Worm (Caenorhabditis elegans) whole organism, L2 larva: ENCODE measurements around the gene R193.2.

Source experiments
- alr-1 ChIP-seq: fragments of 150-350 bp; optimal IDR thresholded peaks from 2 replicates; lab custom pipeline; 2014; ENCODE audit warnings: missing biosample characterization, missing genetic modification characterization
- ama-1 ChIP-seq: fragments of 150-350 bp; optimal IDR thresholded peaks from 2 replicates; lab custom pipeline; 2018; ENCODE audit warnings: inconsistent platforms
- egl-27 ChIP-seq: sonication (generic microtip); optimal IDR thresholded peaks from 3 replicates; lab custom pipeline; 2017; ENCODE audit warnings: missing biosample characterization, missing genetic modification reagents, missing genetic modification characterization
- elt-3 ChIP-seq: sonication (generic microtip); optimal IDR thresholded peaks from 2 replicates; lab custom pipeline; 2017; ENCODE audit warnings: missing biosample characterization, missing genetic modification characterization
- lin-13 ChIP-seq: fragments of 150-350 bp; optimal IDR thresholded peaks from 2 replicates; lab custom pipeline; 2014; ENCODE audit warnings: missing biosample characterization, missing genetic modification reagents, missing genetic modification characterization
- nhr-129 ChIP-seq: fragments of 150-350 bp; optimal IDR thresholded peaks from 2 replicates; lab custom pipeline; 2014; ENCODE audit warnings: missing biosample characterization, missing genetic modification characterization
- nhr-21 ChIP-seq: fragments of 150-350 bp; optimal IDR thresholded peaks from 2 replicates; lab custom pipeline; 2014; ENCODE audit warnings: missing biosample characterization, missing genetic modification characterization
- nhr-237 ChIP-seq: fragments of 150-350 bp; optimal IDR thresholded peaks from 2 replicates; lab custom pipeline; 2014; ENCODE audit warnings: missing biosample characterization, missing genetic modification characterization
- peb-1 ChIP-seq: fragments of 150-350 bp; optimal IDR thresholded peaks from 2 replicates; lab custom pipeline; 2014; ENCODE audit warnings: missing biosample characterization, missing genetic modification characterization
- unc-39 ChIP-seq: fragments of 150-350 bp; optimal IDR thresholded peaks from 2 replicates; lab custom pipeline; 2014; ENCODE audit warnings: missing biosample characterization, missing genetic modification characterization
- unc-62 ChIP-seq: fragments of 150-350 bp; optimal IDR thresholded peaks from 2 replicates; lab custom pipeline; 2014; ENCODE audit warnings: missing biosample characterization, missing genetic modification reagents, missing genetic modification characterization
- zag-1 ChIP-seq: fragments of 150-350 bp; optimal IDR thresholded peaks from 2 replicates; lab custom pipeline; 2014; ENCODE audit warnings: missing biosample characterization, missing genetic modification characterization

DNA sequence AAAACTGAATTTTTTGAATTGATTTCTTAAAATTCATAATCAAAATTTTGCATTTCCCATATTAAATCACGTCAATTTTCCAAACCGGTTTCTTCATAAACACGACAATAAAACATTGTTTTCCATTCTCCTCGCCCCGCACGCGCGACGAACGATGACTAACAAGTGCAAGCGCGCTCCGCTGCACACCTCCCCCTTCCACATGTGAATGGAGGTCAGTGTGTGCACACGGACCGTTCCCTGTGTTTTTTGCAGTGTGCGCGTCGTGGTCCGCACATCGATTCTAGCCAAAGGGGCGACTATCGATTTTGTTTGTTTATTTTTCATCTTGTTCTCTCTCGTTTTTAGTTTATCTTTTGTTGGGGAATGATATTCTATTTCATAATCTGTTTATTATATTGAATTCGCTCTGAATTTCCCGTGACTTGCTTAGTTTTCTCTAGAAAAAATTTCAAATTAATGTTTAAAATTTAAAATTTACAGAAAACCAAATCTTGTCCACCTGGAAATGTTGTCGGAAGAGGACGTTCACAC, 19.8 kb downstream of the R193.2 start, which contains the start of gene snx-1:
- TF ChIP-seq zag-1 (tag; lab: Kevin White, UChicago) (no peak), nhr-129 (peak; percentile 61), unc-62 (GFP tag; lab: Kevin White, UChicago) (no peak), lin-13 (GFP tag; lab: Kevin White, UChicago) (no peak), nhr-237 (tag; lab: Kevin White, UChicago) (no peak), egl-27 (tag; lab: Kevin White, UChicago) (no peak), peb-1 (tag; lab: Kevin White, UChicago) (no peak), unc-39 (tag; lab: Kevin White, UChicago) (no peak), alr-1 (tag; lab: Kevin White, UChicago) (no peak), elt-3 (tag; lab: Kevin White, UChicago) (no peak), ama-1 (lab: Kevin White, UChicago) (no peak), nhr-21 (tag; lab: Kevin White, UChicago) (no peak)
